Worm (Caenorhabditis elegans): ENCODE measurements around the gene tbx-32.

Gene tbx-32

DNA sequence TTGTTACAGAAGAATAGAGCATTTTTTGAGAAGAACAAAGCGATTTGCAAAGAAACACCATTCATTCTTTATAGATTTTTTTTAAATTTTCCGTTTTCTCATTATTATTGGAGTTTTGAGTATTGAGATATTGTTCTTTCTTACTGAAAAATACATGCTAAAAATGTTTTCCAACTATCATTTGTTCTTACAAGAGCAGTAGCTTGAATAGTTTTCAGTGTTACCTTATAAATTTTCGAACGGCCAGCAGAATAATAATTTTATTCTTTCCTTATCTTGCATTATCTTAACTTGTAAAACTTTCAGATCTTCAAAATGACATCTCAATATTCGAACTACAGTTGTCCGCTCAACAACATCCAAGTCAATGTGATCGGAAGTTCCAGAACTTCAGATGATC lies at the start of gene tbx-32:
tbx-32 (plus strand) TSS at position 301 of the 400 bp plus-strand sequence.
- TF ChIP-seq unc-62 (GFP tag; optimal IDR thresholded peaks at IDR 0.05), result no peak

DNA sequence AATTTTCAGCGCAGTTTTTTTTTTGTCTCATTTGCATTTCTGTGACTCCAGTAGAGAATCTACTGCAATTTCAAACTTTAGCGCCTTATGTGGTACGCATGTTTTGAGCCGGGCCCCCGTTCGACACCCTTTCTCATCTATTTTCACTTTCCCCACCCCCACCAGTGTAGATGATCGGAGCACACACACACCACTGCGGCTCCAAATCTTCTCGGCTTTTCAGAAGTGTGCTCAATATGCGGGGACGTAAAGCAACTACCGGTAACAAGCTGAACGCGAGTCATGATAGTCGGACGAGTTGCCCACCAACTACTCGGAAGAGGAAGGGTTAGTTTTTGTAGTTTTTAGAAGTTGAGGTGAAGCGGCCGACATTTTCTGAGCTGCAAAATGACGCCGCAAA lies 42.4 kb upstream of the tbx-32 start:
- no peak for TF ChIP-seq unc-62 (GFP tag; optimal IDR thresholded peaks at IDR 0.05)

DNA sequence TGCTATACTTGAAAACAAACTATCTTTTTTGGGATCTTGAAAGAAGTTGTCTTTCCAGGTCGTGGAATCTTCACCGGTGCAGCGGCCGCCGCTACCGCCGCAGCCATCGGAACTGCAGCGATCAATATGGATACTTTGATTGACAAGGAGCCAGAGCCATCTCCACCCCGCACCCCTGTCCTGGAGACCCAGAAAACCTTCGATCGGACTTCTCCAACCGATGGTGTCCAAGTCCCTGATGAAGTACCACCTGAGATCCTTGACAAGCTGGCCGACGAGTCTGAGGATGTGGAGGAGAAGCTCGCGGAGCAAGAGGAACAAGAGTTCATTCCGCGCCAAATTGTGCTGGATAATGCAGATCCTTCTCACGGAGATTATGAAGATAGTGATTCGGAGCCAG lies 41.4 kb upstream of the tbx-32 start:
- TF ChIP-seq unc-62 (GFP tag; optimal IDR thresholded peaks at IDR 0.05), result no peak

DNA sequence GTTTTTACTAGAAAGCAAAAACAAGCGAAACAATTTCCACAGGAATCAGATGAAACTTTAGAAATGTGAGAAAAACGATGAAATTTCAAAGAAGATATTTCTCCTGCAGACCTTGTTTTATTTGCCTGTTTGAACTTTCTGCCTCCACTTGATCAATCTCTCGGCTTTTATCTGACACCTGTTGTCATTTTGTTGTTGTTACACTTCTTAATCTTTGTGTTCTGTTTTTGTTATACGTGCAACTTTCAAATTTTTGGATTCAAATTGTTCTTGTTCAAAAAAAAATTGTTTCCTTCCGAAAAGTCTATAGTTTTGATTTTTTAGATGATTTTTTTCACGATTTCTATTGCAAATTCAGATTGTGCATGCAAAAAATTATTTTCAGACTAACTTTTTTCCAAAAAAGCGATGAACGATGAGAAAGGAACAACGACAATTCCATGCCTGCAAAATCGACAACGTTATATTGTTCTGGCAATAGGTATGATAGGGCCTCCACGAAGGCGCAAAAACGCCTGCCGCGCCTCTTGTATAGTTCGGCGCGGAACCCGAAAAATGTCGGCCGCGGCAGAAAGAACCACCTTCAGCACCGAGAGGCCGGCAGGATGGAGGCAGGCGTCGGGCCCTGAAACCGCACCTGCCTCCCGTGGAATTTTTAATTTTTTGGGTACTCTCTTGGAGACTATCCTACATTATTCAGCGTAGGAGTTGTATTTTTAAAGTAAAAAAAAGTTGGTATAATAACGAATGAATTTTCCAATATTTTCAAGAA lies 34.4 kb upstream of the tbx-32 start, which contains the start of gene H11E01.2:
H11E01.2 (plus strand) TSS at position 380 of the 772 bp plus-strand sequence.
- TF ChIP-seq unc-62 (GFP tag; optimal IDR thresholded peaks at IDR 0.05), result no peak

DNA sequence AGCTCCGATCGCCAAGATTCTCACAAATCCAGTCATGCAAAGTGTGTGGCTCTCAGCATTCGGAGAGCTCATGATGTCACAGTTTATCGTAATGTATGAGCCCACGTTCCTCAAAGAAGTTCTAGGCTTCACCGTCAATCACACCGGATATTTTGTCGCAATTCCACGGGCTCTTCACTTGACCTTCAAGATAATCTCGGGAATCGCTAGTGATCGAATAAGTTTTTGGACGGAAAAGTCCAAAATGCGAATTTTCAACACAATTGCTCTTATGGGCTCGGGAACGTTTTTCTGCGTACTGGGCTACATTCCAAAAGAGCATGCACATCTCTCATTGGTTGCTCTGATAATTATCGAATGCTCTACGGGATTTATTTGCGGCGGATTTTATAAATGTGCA lies 32.3 kb upstream of the tbx-32 start:
- TF ChIP-seq unc-62 (GFP tag; optimal IDR thresholded peaks at IDR 0.05), result no peak

DNA sequence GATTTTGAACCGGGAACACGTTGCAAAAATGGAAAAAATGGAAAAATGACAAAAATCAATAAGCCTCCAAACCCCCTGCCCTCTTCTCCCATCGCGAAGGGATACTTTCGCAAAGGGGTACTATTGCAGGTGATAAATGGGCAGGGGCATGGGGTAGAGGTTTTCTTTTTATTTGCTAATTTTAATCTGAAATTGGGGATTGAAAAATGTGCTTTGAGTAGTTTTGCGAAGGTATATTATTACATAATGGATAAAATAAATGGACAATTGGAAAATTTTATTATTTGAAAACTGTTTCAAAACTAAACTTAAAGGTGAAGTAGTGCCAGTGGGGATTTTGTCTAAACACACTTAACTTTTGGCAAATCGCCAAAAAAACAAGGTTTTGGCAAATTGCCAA lies 28.3 kb upstream of the tbx-32 start:
- no peak for TF ChIP-seq unc-62 (GFP tag; optimal IDR thresholded peaks at IDR 0.05)

DNA sequence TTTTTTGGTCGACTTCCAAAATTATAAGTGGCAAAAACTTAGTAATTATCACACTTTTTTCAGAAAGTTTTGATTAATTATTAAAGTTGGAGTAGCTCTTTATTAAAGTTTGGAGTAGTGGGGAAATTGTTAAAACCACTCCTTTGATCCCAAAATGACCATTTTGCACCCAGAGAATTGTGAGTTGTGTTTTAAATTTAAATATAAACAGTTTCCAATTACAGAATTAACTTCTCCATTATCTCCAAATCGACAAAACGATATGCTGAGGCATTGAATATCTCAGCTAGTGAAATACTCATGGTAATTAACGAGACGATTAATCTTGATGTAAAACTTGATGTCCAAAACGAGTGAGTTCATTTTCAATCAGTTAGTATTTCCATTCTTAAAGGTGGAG lies 27.5 kb upstream of the tbx-32 start, which contains the start of gene fbxb-58:
fbxb-58 (plus strand) TSS at position 301 of the 400 bp plus-strand sequence.
- no peak for TF ChIP-seq unc-62 (GFP tag; optimal IDR thresholded peaks at IDR 0.05)

DNA sequence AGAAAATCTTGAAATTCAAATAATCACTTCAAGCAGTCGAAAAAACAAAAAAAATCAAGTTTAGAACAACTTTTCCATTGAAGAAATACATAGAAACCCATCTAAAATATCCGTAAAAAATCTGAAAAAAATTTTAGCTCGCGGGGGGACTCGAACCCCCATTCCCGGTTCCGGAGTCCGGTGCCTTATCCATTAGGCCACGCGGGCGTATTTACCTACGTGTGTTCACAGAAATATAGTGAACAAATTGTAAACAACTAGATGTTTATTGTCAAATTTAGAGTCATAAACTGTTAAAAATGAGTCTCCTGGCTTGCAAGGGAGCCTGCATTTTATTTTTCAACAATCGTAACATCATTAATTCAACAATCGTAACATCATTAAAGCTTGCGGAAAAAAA lies 25.6 kb upstream of the tbx-32 start:
- TF ChIP-seq unc-62 (GFP tag; optimal IDR thresholded peaks at IDR 0.05), result no peak

DNA sequence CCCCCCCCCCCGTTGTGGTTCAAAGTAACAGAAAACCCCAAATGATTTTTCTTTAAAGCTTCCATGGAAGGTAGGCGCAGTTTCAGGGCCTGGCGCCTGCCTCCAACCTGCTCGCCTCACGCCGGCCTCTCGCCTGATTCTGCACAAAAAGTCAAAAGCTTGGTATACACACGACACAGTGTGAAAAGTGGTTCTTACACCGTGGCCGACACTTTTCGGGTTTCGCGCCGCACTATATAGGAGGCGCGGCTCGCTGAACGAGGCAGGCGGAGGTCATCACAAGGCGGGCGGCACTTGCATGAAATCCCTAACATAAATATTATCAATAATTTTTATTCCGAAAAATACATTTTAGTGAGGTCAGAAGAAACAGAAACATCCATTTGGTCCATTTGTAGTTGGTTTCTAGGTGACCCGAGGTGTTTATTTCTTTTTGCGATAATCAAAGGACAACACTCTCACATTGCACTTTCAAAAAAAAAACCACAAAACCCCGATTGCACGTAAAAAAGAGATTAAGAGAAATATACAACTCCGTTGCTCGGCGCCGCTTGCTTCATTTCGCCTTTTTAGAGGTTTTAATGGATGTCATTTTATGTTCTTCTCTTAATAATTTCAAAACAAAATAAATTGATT lies 24.3 kb upstream of the tbx-32 start, which contains the start of gene ZK380.2:
ZK380.2 (plus strand) TSS at position 586 of the 636 bp plus-strand sequence.
- no peak for TF ChIP-seq unc-62 (GFP tag; optimal IDR thresholded peaks at IDR 0.05)

DNA sequence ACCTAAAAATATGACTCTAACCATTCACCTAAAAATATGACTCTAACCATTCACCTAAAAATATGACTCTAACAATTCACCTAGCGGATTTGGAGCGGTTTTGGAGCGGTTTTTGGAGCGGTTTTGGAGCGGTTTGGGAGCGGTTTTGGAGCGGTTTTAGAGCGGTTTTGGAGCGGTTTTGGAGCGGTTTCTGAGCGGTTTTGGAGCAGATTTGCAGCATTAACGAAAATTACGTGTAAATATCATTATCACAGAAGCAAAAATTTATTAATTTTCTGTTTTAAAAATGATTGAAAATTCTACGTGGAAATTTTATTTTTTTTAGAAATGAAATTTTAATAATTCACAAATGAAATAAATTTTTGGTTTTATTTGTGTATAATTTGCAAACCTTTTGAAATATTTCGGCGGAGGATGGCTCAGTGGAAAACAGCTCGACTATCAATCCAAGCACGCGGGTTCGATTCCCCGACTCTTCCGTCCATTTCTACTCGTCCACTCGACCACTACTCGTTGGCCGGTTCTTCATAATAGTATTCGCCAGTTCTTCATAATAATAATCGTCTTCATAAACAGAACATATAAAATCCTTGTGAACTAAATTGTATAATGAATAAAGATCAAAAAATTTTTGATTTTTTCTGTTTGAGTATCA lies 11.7 kb upstream of the tbx-32 start:
- no peak for TF ChIP-seq unc-62 (GFP tag; optimal IDR thresholded peaks at IDR 0.05)

DNA sequence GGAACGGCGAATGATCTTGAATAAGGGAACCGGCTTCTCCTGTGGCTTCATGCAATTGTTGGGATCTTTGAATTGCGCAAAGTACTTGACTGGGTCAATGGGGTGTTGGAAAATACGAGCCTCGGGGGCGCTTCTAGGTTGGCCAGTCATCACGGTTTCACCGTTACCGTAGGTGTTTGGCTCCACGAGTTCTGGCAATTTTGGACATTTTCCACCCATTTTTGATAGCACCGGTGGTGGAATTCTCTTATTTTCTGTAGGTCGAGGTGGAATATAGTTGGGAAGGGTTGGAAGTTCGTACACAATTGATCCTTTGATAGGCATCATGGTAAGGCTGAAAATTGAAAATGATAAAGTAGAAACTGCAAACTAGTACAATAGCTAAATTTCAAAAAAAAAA lies 3.6 kb upstream of the tbx-32 start, which contains the start of gene ZK380.4:
ZK380.4 (minus strand) TSS at position 327 of the 400 bp plus-strand sequence.
- no peak for TF ChIP-seq unc-62 (GFP tag; optimal IDR thresholded peaks at IDR 0.05)

DNA sequence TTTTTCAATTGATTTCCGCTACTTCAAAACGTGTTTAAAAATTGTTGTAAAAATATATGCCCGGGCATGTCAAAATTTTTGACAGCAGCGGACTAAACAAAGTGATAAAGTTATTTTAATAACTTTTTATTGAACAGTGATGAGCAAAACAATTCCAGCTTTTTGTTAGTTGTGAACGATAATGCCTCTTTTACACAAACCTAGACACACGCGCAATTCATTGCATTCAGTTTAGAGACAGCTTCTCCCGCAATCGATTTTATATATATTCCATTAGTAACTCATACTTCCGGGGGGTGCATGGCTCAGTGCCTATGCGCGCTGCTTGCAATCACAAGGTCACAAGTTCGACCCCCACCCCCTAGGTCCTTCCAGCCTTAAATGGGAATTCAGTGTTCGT lies 1.2 kb upstream of the tbx-32 start, which contains the start of gene ZK380.6:
ZK380.6 (plus strand) TSS at position 301 of the 400 bp plus-strand sequence.
- TF ChIP-seq unc-62 (GFP tag; optimal IDR thresholded peaks at IDR 0.05), result no peak

DNA sequence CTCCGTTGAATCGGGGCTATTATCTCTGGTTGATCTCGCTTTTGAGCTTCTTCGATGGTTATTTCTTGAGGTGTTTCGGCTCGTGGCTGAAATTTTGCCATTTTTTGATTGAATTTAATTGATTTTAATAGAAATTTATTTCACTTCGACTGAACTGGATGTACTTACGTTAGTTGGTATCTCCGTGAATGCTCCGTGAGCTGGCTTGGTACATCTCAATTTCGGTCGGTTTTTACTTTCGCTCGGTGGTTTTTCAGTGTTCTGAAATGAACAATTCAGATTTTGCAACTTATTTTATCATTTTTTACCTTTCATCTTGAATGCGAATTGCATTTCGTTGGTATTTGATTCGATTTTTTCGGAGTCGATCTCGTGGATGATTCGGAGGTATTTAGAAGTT lies 9.6 kb downstream of the tbx-32 start, which contains the start of gene R09H3.2:
R09H3.2 (minus strand) TSS at position 101 of the 400 bp plus-strand sequence.
- TF ChIP-seq unc-62 (GFP tag; optimal IDR thresholded peaks at IDR 0.05), result no peak

DNA sequence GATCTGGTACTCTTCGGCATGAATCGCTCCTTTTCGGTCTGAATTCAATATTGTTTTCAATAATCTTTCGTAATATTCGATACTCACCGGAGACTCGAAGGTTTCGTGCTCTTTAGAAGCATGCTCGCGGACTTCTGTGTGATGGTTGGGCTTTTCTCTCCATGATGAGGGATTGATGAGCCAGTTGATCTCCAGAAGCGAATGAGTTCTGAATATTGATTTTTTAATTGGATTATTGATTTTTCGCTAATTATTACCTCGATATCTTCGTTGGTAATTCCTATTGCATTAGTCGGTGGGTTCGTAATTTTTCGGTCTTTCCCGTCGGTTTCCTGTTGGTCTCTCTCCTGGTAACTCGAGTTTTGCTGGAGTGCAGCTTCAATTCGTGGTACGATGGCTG lies 11.7 kb downstream of the tbx-32 start:
- TF ChIP-seq unc-62 (GFP tag; optimal IDR thresholded peaks at IDR 0.05), result no peak

DNA sequence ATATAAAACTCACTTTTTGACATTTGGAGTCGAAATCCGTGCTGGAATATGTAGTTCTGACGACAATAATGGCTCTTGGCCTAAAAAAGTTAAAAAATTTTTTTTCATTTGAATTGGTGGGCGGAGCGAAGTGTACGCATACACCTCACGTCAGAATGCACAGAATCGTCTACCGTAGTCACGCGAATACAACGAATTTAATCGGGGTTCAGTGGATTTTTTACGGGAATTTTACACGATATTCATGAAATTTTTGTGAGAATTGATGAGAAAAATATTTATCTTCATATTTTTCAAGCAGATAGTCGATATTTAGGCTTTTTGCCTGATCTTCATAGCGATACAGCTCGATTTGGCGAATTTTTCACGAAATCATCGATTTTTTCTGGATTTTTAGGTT lies 13.4 kb downstream of the tbx-32 start, which contains the start of gene R09H3.3:
R09H3.3 (minus strand) TSS at position 101 of the 400 bp plus-strand sequence.
- TF ChIP-seq unc-62 (GFP tag; optimal IDR thresholded peaks at IDR 0.05), result no peak

DNA sequence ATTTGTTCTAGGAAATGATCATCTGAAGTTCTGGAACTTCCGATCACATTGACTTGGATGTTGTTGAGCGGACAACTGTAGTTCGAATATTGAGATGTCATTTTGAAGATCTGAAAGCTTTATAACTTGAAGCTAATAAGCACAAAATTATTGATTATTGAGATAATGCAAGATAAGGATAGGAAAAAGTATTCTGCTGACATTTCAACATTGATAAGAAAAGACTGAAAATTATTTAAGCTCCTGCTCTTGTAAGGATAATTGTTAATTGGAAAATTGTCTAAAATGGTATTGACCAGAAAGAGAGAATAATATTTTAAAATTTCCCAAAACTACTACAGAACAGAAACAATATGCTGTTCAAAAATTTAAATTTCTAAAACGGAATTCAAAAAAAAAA lies 18.7 kb downstream of the tbx-32 start, which contains the start of gene tbx-31:
tbx-31 (minus strand) TSS at position 101 of the 400 bp plus-strand sequence.
- TF ChIP-seq unc-62 (GFP tag; optimal IDR thresholded peaks at IDR 0.05), result no peak
